Worm (Caenorhabditis elegans) whole organism, L4/young adult: ENCODE data around the gene ify-1.

ENCODE experiments used
- dao-5 ChIP-seq: sonication (generic microtip); optimal IDR thresholded peaks from 2 replicates; lab custom pipeline; 2016; ENCODE audit warnings: missing genotype, missing genetic modification characterization, moderate library complexity, missing compliant biosample characterization
- him-1 ChIP-seq: sonication (generic microtip); optimal IDR thresholded peaks from 2 replicates; lab custom pipeline; 2016; ENCODE audit warnings: missing genotype, missing genetic modification reagents, missing genetic modification characterization, missing compliant biosample characterization

- TF ChIP-seq dao-5 (tag; lab: Kevin White, UChicago) (no peak), him-1 (tag; lab: Kevin White, UChicago) (no peak)
Measured at ce11 chrII:5008033-5008432, 46.9 kb downstream of the ify-1 start, which contains the start of gene F59A6.3.
